Fruit fly (Drosophila melanogaster) whole organism: ENCODE measurements around the gene TrpA1.

Experiments
- CG8478 ChIP-seq: fragments of >200 bp; optimal IDR thresholded peaks from 2 replicates; lab custom pipeline; 2018; ENCODE audit warnings: inconsistent platforms
- pan ChIP-seq: fragments of >200 bp; optimal IDR thresholded peaks from 2 replicates; lab custom pipeline; 2017

DNA sequence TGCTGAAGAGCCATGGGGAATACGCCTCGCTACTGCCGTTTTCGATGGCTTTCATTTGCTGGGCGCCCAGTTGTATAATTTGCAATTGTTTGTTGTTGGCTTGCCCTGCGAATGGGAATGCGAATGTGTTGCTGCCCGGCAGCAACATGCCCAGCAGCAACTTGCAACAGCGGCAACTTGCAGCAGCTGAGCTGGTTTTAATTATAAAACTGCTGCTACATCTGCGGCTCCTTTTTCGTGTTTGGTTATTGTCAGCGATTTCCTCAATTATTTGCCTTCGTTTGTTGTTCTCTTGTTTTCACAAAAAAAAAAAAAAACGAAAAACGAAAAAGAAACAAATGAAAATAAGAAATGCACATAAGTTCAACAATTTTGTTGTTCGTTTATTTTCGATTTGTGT is 34.0 kb downstream of the TrpA1 start:
- TF ChIP-seq pan (lab: Kevin White, UChicago) (no peak), CG8478 (lab: Kevin White, UChicago) (no peak)
